Worm (Caenorhabditis elegans) whole organism, midembryonic: ENCODE data around the gene nlp-28.

Source experiments
- ref-1 ChIP-seq: fragments of 200-800 bp; sonication (Bioruptor generic); conservative IDR thresholded peaks from 2 replicates; pipeline ENCODE4 v1.3.6; 2022; ENCODE audit warnings: missing genetic modification reagents, missing genetic modification characterization, missing compliant biosample characterization
- tab-1 ChIP-seq: fragments of 200-800 bp; sonication (Bioruptor generic); IDR thresholded peaks from 2 replicates; pipeline ENCODE4 v1.3.6; 2022; ENCODE audit warnings: missing genetic modification characterization, missing compliant biosample characterization
- ztf-23 ChIP-seq: fragments of 200-800 bp; sonication (Bioruptor generic); IDR thresholded peaks from 2 replicates; pipeline ENCODE4 v1.3.6; 2022; ENCODE audit warnings: missing genetic modification reagents, missing genetic modification characterization, missing compliant biosample characterization
- ztf-29 ChIP-seq: fragments of 200-800 bp; sonication (Bioruptor generic); IDR thresholded peaks from 2 replicates; pipeline ENCODE4 v1.3.6; 2022; ENCODE audit warnings: missing genetic modification reagents, missing genetic modification characterization, missing compliant biosample characterization

- TF ChIP-seq tab-1 (GFP tag; lab: Robert Waterston, UW), result no peak
- no peak for TF ChIP-seq ztf-29 (GFP tag; lab: Robert Waterston, UW)
- TF ChIP-seq ztf-23 (GFP tag; lab: Robert Waterston, UW), result no peak
- no peak for TF ChIP-seq ref-1 (GFP tag; lab: Robert Waterston, UW)
These were observed 42.6 kb upstream of the nlp-28 start, which contains the start of gene cyp-35B3 for ce11 chrV:3945053-3945452.
